Worm (Caenorhabditis elegans) whole organism, L4/young adult: Measurements from ENCODE around the gene B0281.4.

ENCODE experiments used
- dao-5 ChIP-seq: sonication (generic microtip); optimal IDR thresholded peaks from 2 replicates; lab custom pipeline; 2016; ENCODE audit warnings: missing genotype, missing genetic modification characterization, moderate library complexity, missing compliant biosample characterization
- him-1 ChIP-seq: sonication (generic microtip); optimal IDR thresholded peaks from 2 replicates; lab custom pipeline; 2016; ENCODE audit warnings: missing genotype, missing genetic modification reagents, missing genetic modification characterization, missing compliant biosample characterization

DNA sequence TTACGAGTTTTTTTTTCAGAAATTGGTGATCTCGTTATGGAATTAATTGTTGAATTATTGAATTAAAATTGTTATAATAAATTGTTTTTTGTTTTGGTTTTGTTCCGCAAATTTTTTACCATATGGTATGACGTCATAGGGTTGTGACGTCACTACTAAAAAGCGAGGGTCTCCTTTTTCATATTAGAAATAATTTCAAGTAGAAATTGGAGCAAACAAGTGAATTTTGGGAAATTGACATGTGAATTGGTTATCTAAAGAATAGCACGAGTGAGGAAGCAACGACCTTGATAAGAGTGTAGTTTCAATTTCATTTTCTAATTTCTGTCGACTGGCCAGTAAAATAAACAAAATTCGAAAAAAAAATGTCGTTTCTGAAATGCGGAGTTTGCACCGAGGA, 36.9 kb upstream of the B0281.4 start, which contains the start of gene F43C11.7:
- TF ChIP-seq dao-5 (tag; lab: Kevin White, UChicago) (no peak), him-1 (no peak)
